Fruit fly (Drosophila melanogaster) whole organism, wandering third instar larva: Measurements from ENCODE around the gene CG18269.

Experiments
- Abd-B ChIP-seq: fragments of >200 bp; optimal IDR thresholded peaks from 2 replicates; lab custom pipeline; 2017; ENCODE audit warnings: missing biosample characterization, missing genetic modification characterization
- CG32264 ChIP-seq: fragments of 200-800 bp; sonication (Bioruptor generic); optimal IDR thresholded peaks from 2 replicates; lab custom pipeline; 2016; ENCODE audit warnings: missing biosample characterization, missing genetic modification characterization
- CG9705 ChIP-seq: fragments of 200-800 bp; sonication (Bioruptor generic); optimal IDR thresholded peaks from 2 replicates; lab custom pipeline; 2018; ENCODE audit warnings: missing biosample characterization, mild to moderate bottlenecking, missing genetic modification characterization
- CrebA ChIP-seq: fragments of 200-800 bp; sonication (Bioruptor generic); optimal IDR thresholded peaks from 2 replicates; lab custom pipeline; 2016; ENCODE audit warnings: missing biosample characterization, mild to moderate bottlenecking, missing genetic modification characterization, borderline replicate concordance
- Dfd ChIP-seq: fragments of >200 bp; optimal IDR thresholded peaks from 2 replicates; lab custom pipeline; 2017; ENCODE audit warnings: missing biosample characterization, missing genetic modification characterization
- Dif ChIP-seq: fragments of 200-275, 200-300 bp; sonication (Bioruptor generic); optimal IDR thresholded peaks from 2 replicates; lab custom pipeline; 2018; ENCODE audit warnings: missing biosample characterization, missing genetic modification characterization; ENCODE audit not compliant: partially characterized antibody
- GATAd ChIP-seq: sonication (Bioruptor generic); optimal IDR thresholded peaks from 2 replicates; lab custom pipeline; 2016; ENCODE audit warnings: missing biosample characterization, missing genetic modification characterization
- HLH106 ChIP-seq: fragments of 200-800 bp; optimal IDR thresholded peaks from 3 replicates; lab custom pipeline; 2019; ENCODE audit warnings: missing biosample characterization, mild to moderate bottlenecking, missing genetic modification characterization, moderate library complexity
- Hnf4 ChIP-seq: fragments of 200-800 bp; sonication (Bioruptor generic); optimal IDR thresholded peaks from 2 replicates; lab custom pipeline; 2016; ENCODE audit warnings: missing biosample characterization, mild to moderate bottlenecking, missing genetic modification characterization
- Hr78 ChIP-seq: fragments of >200 bp; optimal IDR thresholded peaks from 2 replicates; lab custom pipeline; 2017; ENCODE audit warnings: missing biosample characterization, missing genetic modification characterization
- Hr83 ChIP-seq: fragments of 200-300 bp; sonication (Bioruptor generic); optimal IDR thresholded peaks from 2 replicates; lab custom pipeline; 2016; ENCODE audit warnings: missing biosample characterization, mild to moderate bottlenecking, missing genetic modification characterization, moderate library complexity; ENCODE audit not compliant: poor library complexity, severe bottlenecking
- Jra ChIP-seq: sonication (Bioruptor generic); optimal IDR thresholded peaks from 2 replicates; lab custom pipeline; 2016; ENCODE audit warnings: missing biosample characterization, missing genetic modification characterization
- Mio ChIP-seq: sonication (Bioruptor generic); optimal IDR thresholded peaks from 2 replicates; lab custom pipeline; 2016; ENCODE audit warnings: missing biosample characterization, missing genetic modification characterization
- Myc ChIP-seq: fragments of >200 bp; optimal IDR thresholded peaks from 2 replicates; lab custom pipeline; 2017
- N ChIP-seq: fragments of >200 bp; optimal IDR thresholded peaks from 2 replicates; lab custom pipeline; 2018; ENCODE audit warnings: missing biosample characterization, missing external identifiers, missing genetic modification characterization
- OdsH ChIP-seq: fragments of 200-800 bp; sonication (Bioruptor generic); optimal IDR thresholded peaks from 2 replicates; lab custom pipeline; 2016; ENCODE audit warnings: missing biosample characterization, mild to moderate bottlenecking, missing genetic modification characterization
- Rel ChIP-seq, 2 experiments: fragments of 200-800 bp; sonication (Bioruptor generic) in 1 of 2; optimal IDR thresholded peaks; 2 replicates in 1 of 2; 3 replicates in 1 of 2; lab custom pipeline; 2016 to 2019; ENCODE audit warnings: mild to moderate bottlenecking in 2 of 2, missing biosample characterization in 2 of 2, missing genetic modification characterization in 2 of 2, moderate library complexity in 1 of 2
- Sp1 ChIP-seq: fragments of 200-800 bp; sonication (Bioruptor generic); optimal IDR thresholded peaks from 3 replicates; lab custom pipeline; 2019; ENCODE audit warnings: missing biosample characterization, mild to moderate bottlenecking, missing genetic modification characterization, moderate library complexity
- Vsx2 ChIP-seq: fragments of 200-300, 225-300 bp; sonication (Bioruptor generic); optimal IDR thresholded peaks from 2 replicates; lab custom pipeline; 2018; ENCODE audit warnings: missing biosample characterization, missing genetic modification characterization; ENCODE audit not compliant: partially characterized antibody
- br ChIP-seq: fragments of 200-800 bp; sonication (Bioruptor generic); optimal IDR thresholded peaks from 2 replicates; lab custom pipeline; 2016; ENCODE audit warnings: missing biosample characterization, missing genetic modification characterization
- brk ChIP-seq: fragments of 200-800 bp; sonication (Bioruptor generic); optimal IDR thresholded peaks from 2 replicates; lab custom pipeline; 2016; ENCODE audit warnings: missing biosample characterization, mild to moderate bottlenecking, missing genetic modification characterization
- dl ChIP-seq, 2 experiments: fragments of 175-275, 200-275 bp in 1 of 2; fragments of 200-275 bp in 1 of 2; sonication (Bioruptor generic); optimal IDR thresholded peaks; lab custom pipeline; 2018; ENCODE audit warnings: mild to moderate bottlenecking in 2 of 2, missing biosample characterization in 2 of 2, missing genetic modification characterization in 2 of 2, moderate library complexity in 2 of 2; ENCODE audit not compliant: partially characterized antibody in 2 of 2, insufficient read depth in 1 of 2
- dmrt93B ChIP-seq: fragments of 200-800 bp; sonication (Bioruptor generic); optimal IDR thresholded peaks from 2 replicates; lab custom pipeline; 2018; ENCODE audit warnings: missing biosample characterization, mild to moderate bottlenecking, missing genetic modification characterization
- dsf ChIP-seq: sonication (Bioruptor generic); optimal IDR thresholded peaks from 2 replicates; lab custom pipeline; 2016; ENCODE audit warnings: missing biosample characterization, missing genetic modification characterization, borderline replicate concordance
- ey ChIP-seq: fragments of 200-800 bp; sonication (Bioruptor generic); optimal IDR thresholded peaks from 2 replicates; lab custom pipeline; 2016; ENCODE audit warnings: missing biosample characterization, missing genetic modification characterization
- foxo ChIP-seq, 2 experiments: fragments of 200-800 bp; sonication (Bioruptor generic); optimal IDR thresholded peaks; 2 replicates in 1 of 2; 3 replicates in 1 of 2; lab custom pipeline; 2016 to 2017; ENCODE audit warnings: missing biosample characterization in 2 of 2, missing genetic modification characterization in 2 of 2
- fru ChIP-seq: fragments of 200-800 bp; sonication (Bioruptor generic); optimal IDR thresholded peaks from 3 replicates; lab custom pipeline; 2016; ENCODE audit warnings: missing biosample characterization, mild to moderate bottlenecking, missing genetic modification characterization
- h ChIP-seq: fragments of 200-800 bp; sonication (Bioruptor generic); optimal IDR thresholded peaks from 3 replicates; lab custom pipeline; 2016; ENCODE audit warnings: missing biosample characterization, mild to moderate bottlenecking, missing genetic modification characterization
- jim ChIP-seq: fragments of 175-275, 200-325 bp; sonication (Bioruptor generic); optimal IDR thresholded peaks from 2 replicates; lab custom pipeline; 2016; ENCODE audit warnings: missing biosample characterization, mild to moderate bottlenecking, missing genetic modification characterization
- lola ChIP-seq: fragments of >200 bp; optimal IDR thresholded peaks from 2 replicates; lab custom pipeline; 2017; ENCODE audit warnings: missing biosample characterization, missing genetic modification characterization
- pan ChIP-seq: fragments of >200 bp; optimal IDR thresholded peaks from 2 replicates; lab custom pipeline; 2017
- psq ChIP-seq: fragments of 200-800 bp; sonication (Bioruptor generic); optimal IDR thresholded peaks from 3 replicates; lab custom pipeline; 2017; ENCODE audit warnings: missing biosample characterization, mild to moderate bottlenecking, missing genetic modification characterization, moderate library complexity
- rgr ChIP-seq: fragments of 200-800 bp; sonication (Bioruptor generic); optimal IDR thresholded peaks from 3 replicates; lab custom pipeline; 2016; ENCODE audit warnings: missing biosample characterization, mild to moderate bottlenecking, missing genetic modification characterization
- sage ChIP-seq: fragments of 200-800 bp; sonication (Bioruptor generic); optimal IDR thresholded peaks from 2 replicates; lab custom pipeline; 2016; ENCODE audit warnings: missing biosample characterization, mild to moderate bottlenecking, missing genetic modification characterization
- sv ChIP-seq: fragments of 200-800 bp; sonication (Bioruptor generic); optimal IDR thresholded peaks from 3 replicates; lab custom pipeline; 2016; ENCODE audit warnings: missing biosample characterization, missing genetic modification characterization
- tai ChIP-seq: sonication (Bioruptor generic); optimal IDR thresholded peaks from 2 replicates; lab custom pipeline; 2016; ENCODE audit warnings: missing biosample characterization, missing genetic modification characterization
- usp ChIP-seq: fragments of >200 bp; optimal IDR thresholded peaks from 2 replicates; lab custom pipeline; 2017; ENCODE audit warnings: missing biosample characterization, missing genetic modification characterization
- woc ChIP-seq: sonication (Bioruptor generic); optimal IDR thresholded peaks from 2 replicates; lab custom pipeline; 2016; ENCODE audit warnings: missing biosample characterization, mild to moderate bottlenecking, missing genetic modification characterization

Gene CG18269

DNA sequence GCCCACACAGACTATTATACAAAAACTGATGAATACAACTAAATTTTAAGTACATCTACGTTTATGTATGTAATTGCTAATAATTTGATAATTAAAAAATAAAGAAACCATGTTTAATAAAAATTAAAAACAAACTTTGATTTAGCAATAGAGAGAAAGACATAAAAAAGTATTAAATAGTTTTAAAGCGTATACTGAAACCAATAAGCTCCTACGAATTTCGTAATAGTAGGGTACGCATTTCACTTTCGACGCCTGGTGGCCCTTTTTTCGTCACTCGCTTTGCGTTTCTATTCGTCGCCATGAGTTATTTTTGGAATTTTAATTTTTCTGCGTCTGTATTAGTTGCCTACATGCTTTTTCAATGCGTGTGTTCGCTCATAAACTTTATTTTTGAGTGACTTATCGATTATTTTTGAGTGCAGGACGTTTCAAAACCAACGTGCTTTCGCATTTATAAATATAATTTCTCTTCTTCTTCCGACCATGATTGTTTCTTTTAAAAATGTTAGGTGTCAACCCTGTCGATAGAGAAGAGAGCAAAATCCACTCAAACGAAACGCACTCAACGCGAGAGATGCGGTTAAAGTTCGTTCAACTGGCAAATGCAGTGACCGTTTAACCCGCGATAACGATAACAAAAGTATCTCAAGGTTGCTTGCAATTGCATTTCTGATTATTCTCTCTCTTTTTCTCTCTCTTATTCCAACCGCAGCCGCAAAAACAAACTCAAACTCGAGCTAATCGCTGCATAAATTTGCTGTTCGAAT, 4.9 kb upstream of the CG18269 start, which contains the start of gene Oscillin:
Gene Oscillin, plus strand, starts transcription at position 569 of the 770 bp plus-strand sequence.
- peak; percentile 76 for TF ChIP-seq HLH106 (tag; lab: Kevin White, UChicago)
- TF ChIP-seq Sp1 (GFP tag; lab: Kevin White, UChicago), result no peak
- peak; percentile 48 for TF ChIP-seq fru
- TF ChIP-seq dsf (GFP tag; lab: Kevin White, UChicago), result no peak
- TF ChIP-seq rgr (GFP tag; lab: Kevin White, UChicago), result peak; percentile 31
- TF ChIP-seq sage (GFP tag; lab: Kevin White, UChicago), result peak; percentile 12
- peak; percentile 20 for TF ChIP-seq OdsH (GFP tag; lab: Kevin White, UChicago)
- TF ChIP-seq dl (GFP tag; optimal IDR thresholded peaks at IDR 0.05; lab: Kevin White, UChicago; ENCODE audit: insufficient read depth in 1 of 2, partially characterized antibody in 2 of 2), result peak in 1 of 2 experiments; percentile 18
- TF ChIP-seq CG9705 (GFP tag; lab: Kevin White, UChicago), result peak; percentile 3
- TF ChIP-seq lola (GFP tag; lab: Kevin White, UChicago), result no peak
- peak; percentile 61 for TF ChIP-seq dmrt93B (GFP tag; lab: Kevin White, UChicago)
- TF ChIP-seq pan (lab: Kevin White, UChicago), result no peak
- TF ChIP-seq Abd-B (GFP tag; lab: Kevin White, UChicago), result no peak
- no peak for TF ChIP-seq GATAd
- TF ChIP-seq Vsx2 (GFP tag; lab: Kevin White, UChicago), result peak; percentile 56
- no peak for TF ChIP-seq tai (GFP tag; lab: Kevin White, UChicago)
- TF ChIP-seq ey (GFP tag; lab: Kevin White, UChicago), result peak; percentile 28
- TF ChIP-seq N, result no peak
- TF ChIP-seq Mio (GFP tag; lab: Kevin White, UChicago), result no peak
- peak; percentile 61 for TF ChIP-seq brk (GFP tag; lab: Kevin White, UChicago)
- TF ChIP-seq usp (GFP tag; lab: Kevin White, UChicago), result no peak
- no peak for TF ChIP-seq Hr78 (GFP tag; lab: Kevin White, UChicago)
- TF ChIP-seq woc (GFP tag; lab: Kevin White, UChicago), result peak; percentile 71
- no peak for TF ChIP-seq Hr83 (GFP tag; lab: Kevin White, UChicago)
- no peak for TF ChIP-seq Rel (GFP tag; optimal IDR thresholded peaks at IDR 0.05; lab: Kevin White, UChicago)
- no peak for TF ChIP-seq Rel (tag; optimal IDR thresholded peaks at IDR 0.05; lab: Kevin White, UChicago)
- TF ChIP-seq CrebA (GFP tag; lab: Kevin White, UChicago), result no peak
- no peak for TF ChIP-seq jim
- peak; percentile 90 for TF ChIP-seq psq
- TF ChIP-seq h (GFP tag; lab: Kevin White, UChicago), result peak; percentile 72
- no peak for TF ChIP-seq Dif (GFP tag; lab: Kevin White, UChicago)
- peak; percentile 14 for TF ChIP-seq Hnf4 (GFP tag; lab: Kevin White, UChicago)
- no peak for TF ChIP-seq Jra (GFP tag; lab: Kevin White, UChicago)
- no peak for TF ChIP-seq Myc (lab: Kevin White, UChicago)
- peak in 1 of 2 experiments; percentile 70 for TF ChIP-seq foxo (GFP tag; optimal IDR thresholded peaks at IDR 0.05; lab: Kevin White, UChicago)
- peak; percentile 78 for TF ChIP-seq sv (GFP tag; lab: Kevin White, UChicago)
- TF ChIP-seq Dfd, result no peak
- TF ChIP-seq br, result peak; percentile 26
- TF ChIP-seq CG32264 (GFP tag; lab: Kevin White, UChicago), result no peak

DNA sequence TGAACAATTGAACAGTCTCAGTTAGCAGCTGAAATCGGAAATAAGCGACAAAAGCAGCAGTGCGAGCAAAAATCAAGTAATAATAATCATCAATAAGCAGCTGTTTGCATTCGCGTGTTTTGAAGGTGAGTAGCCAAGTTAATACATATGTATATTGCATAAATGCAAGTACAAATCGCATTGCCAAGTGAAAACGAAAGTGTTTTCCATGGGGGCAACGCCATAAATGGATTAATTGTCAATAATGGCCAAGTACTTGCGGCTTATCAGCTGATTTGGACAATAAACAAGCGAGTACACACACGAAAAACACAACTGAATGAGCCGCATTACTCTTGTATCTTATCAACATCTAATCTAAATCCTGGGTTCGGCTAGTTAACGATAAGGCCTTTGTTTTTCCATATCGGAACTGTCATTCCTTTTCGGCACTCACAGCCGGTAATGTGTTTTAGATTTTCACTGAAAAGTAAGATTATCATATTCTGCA, 4.3 kb upstream of the CG18269 start:
- TF ChIP-seq jim, result no peak
- no peak for TF ChIP-seq Dfd
- no peak for TF ChIP-seq Mio (GFP tag; lab: Kevin White, UChicago)
- TF ChIP-seq rgr (GFP tag; lab: Kevin White, UChicago), result peak; percentile 67
- no peak for TF ChIP-seq Myc (lab: Kevin White, UChicago)
- TF ChIP-seq Dif (GFP tag; lab: Kevin White, UChicago), result peak; percentile 13
- TF ChIP-seq, all 38 proteins: peak for 2
